Worm (Caenorhabditis elegans) whole organism, L4 larva: Measurements from ENCODE around the gene vnut-1.

Experiments
- hlh-30 ChIP-seq: sonication (generic microtip); optimal IDR thresholded peaks from 2 replicates; lab custom pipeline; 2017; ENCODE audit warnings: antibody characterized with exemption, mild to moderate bottlenecking, missing genetic modification characterization, missing compliant biosample characterization; ENCODE audit not compliant: insufficient read depth
- lsy-2 ChIP-seq, 2 experiments: fragments of 150-350 bp in 1 of 2; sonication (generic microtip) in 1 of 2; optimal IDR thresholded peaks; 2 replicates each; lab custom pipeline; 2014 to 2017; ENCODE audit warnings: missing biosample characterization in 2 of 2, missing genetic modification characterization in 2 of 2
- nhr-77 ChIP-seq: fragments of 150-350 bp; optimal IDR thresholded peaks from 2 replicates; lab custom pipeline; 2014; ENCODE audit warnings: missing biosample characterization, missing genetic modification characterization
- pha-4 ChIP-seq, 2 experiments: fragments of 150-350 bp in 1 of 2; fragments of 200-800 bp in 1 of 2; sonication (Bioruptor generic) in 1 of 2; IDR thresholded peaks in 1 of 2; optimal IDR thresholded peaks in 1 of 2; 2 replicates each; pipeline versions ENCODE4 v1.3.6 to Lab custom; 2014 to 2022; ENCODE audit warnings: missing genetic modification characterization in 2 of 2, missing genetic modification reagents in 2 of 2, missing biosample characterization in 1 of 2, missing compliant biosample characterization in 1 of 2
- ztf-11 ChIP-seq: fragments of 150-350 bp; optimal IDR thresholded peaks from 2 replicates; lab custom pipeline; 2014; ENCODE audit warnings: missing biosample characterization, missing genetic modification characterization

- TF ChIP-seq lsy-2 (tag; optimal IDR thresholded peaks at IDR 0.05; lab: Kevin White, UChicago) = no peak
- no peak for TF ChIP-seq nhr-77 (tag; lab: Kevin White, UChicago)
- TF ChIP-seq pha-4 (GFP tag; IDR thresholded peaks at IDR 0.05; lab: Robert Waterston, UW) = no peak
- no peak for TF ChIP-seq pha-4 (tag; optimal IDR thresholded peaks at IDR 0.05; lab: Kevin White, UChicago)
- TF ChIP-seq ztf-11 (tag; lab: Kevin White, UChicago) = no peak
- no peak for TF ChIP-seq hlh-30 (tag; lab: Kevin White, UChicago)
Observed at ce11 chrII:14511189-14511588, 21.6 kb downstream of the vnut-1 start, which contains the start of gene K10H10.13.
